Worm (Caenorhabditis elegans): Measurements from ENCODE around the gene tmd-2.

Gene tmd-2

ce11 chrV:8302522-8302921 lies 31.9 kb upstream of the tmd-2 start, which contains the start of gene sel-9:
Gene sel-9 (minus strand): TSS chrV:8302580.
- no peak for TF ChIP-seq ceh-16 (tag; optimal IDR thresholded peaks at IDR 0.05)
- no peak for TF ChIP-seq sem-4 (tag; optimal IDR thresholded peaks at IDR 0.05)
- TF ChIP-seq sma-9 (GFP tag; optimal IDR thresholded peaks at IDR 0.05) = peak; percentile 50
- no peak for TF ChIP-seq sma-9 (tag; optimal IDR thresholded peaks at IDR 0.05)
- peak in 1 of 2 experiments; percentile 73 for TF ChIP-seq lsy-2 (tag; optimal IDR thresholded peaks at IDR 0.05)
- TF ChIP-seq nhr-129 (tag; optimal IDR thresholded peaks at IDR 0.05) = peak; percentile 45
- peak; percentile 10 for TF ChIP-seq F13H6.1 (tag; optimal IDR thresholded peaks at IDR 0.05)
- peak; percentile 6 for TF ChIP-seq blmp-1 (tag; optimal IDR thresholded peaks at IDR 0.05; ENCODE audit: insufficient read depth)
- no peak for TF ChIP-seq unc-39 (tag; optimal IDR thresholded peaks at IDR 0.05)
- peak; percentile 24 for TF ChIP-seq sma-3 (GFP tag; optimal IDR thresholded peaks at IDR 0.05)
- no peak for TF ChIP-seq egl-27 (tag; optimal IDR thresholded peaks at IDR 0.05)
- no peak for TF ChIP-seq alr-1 (tag; optimal IDR thresholded peaks at IDR 0.05)
- TF ChIP-seq nhr-23 (tag; optimal IDR thresholded peaks at IDR 0.05) = no peak
- TF ChIP-seq ZK546.5 (tag; optimal IDR thresholded peaks at IDR 0.05) = no peak
- peak; percentile 79 for TF ChIP-seq unc-55 (GFP tag; optimal IDR thresholded peaks at IDR 0.05)
- TF ChIP-seq ceh-82 (tag; optimal IDR thresholded peaks at IDR 0.05) = no peak
- no peak for TF ChIP-seq mdl-1 (tag; optimal IDR thresholded peaks at IDR 0.05)
- no peak for TF ChIP-seq mab-5 (tag; optimal IDR thresholded peaks at IDR 0.05)
- no peak for TF ChIP-seq ztf-4 (tag; optimal IDR thresholded peaks at IDR 0.05)
- TF ChIP-seq C34F6.9 (tag; optimal IDR thresholded peaks at IDR 0.05) = peak; percentile 57
- TF ChIP-seq nhr-6 (tag; optimal IDR thresholded peaks at IDR 0.05) = no peak
- peak; percentile 90 for TF ChIP-seq gmeb-1 (tag; optimal IDR thresholded peaks at IDR 0.05)
- peak; percentile 17 for TF ChIP-seq fos-1 (tag; optimal IDR thresholded peaks at IDR 0.05)
- TF ChIP-seq lin-39 (tag; optimal IDR thresholded peaks at IDR 0.05) = no peak
- no peak for TF ChIP-seq R02D3.7 (tag; optimal IDR thresholded peaks at IDR 0.05)
- TF ChIP-seq crh-2 (tag; optimal IDR thresholded peaks at IDR 0.05) = peak; percentile 85
- TF ChIP-seq ztf-1 (GFP tag; conservative IDR thresholded peaks at IDR 0.05) = no peak
- TF ChIP-seq lin-11 (tag; optimal IDR thresholded peaks at IDR 0.05) = no peak
- TF ChIP-seq skn-1 (tag; optimal IDR thresholded peaks at IDR 0.05) = no peak
- TF ChIP-seq dmd-4 (tag; optimal IDR thresholded peaks at IDR 0.05) = no peak
- TF ChIP-seq ama-1 (optimal IDR thresholded peaks at IDR 0.05) = peak; percentile 3
- TF ChIP-seq snpc-4 (tag; optimal IDR thresholded peaks at IDR 0.05) = peak; percentile 3
- peak; percentile 19 for TF ChIP-seq lin-13 (GFP tag; optimal IDR thresholded peaks at IDR 0.05)
- no peak for TF ChIP-seq nhr-12 (tag; optimal IDR thresholded peaks at IDR 0.05)

- TF ChIP-seq ceh-82 (tag; optimal IDR thresholded peaks at IDR 0.05) (no peak), mab-5 (tag; optimal IDR thresholded peaks at IDR 0.05) (no peak), C34F6.9 (tag; optimal IDR thresholded peaks at IDR 0.05) (no peak), F13H6.1 (tag; optimal IDR thresholded peaks at IDR 0.05) (no peak), mdl-1 (tag; optimal IDR thresholded peaks at IDR 0.05) (no peak), ztf-11 (tag; optimal IDR thresholded peaks at IDR 0.05) (no peak)
These were observed 29.8 kb upstream of the tmd-2 start, which contains the start of gene W02D7.11 for ce11 chrV:8304461-8305195. Gene W02D7.11 (minus strand): TSS chrV:8304511.

- TF ChIP-seq fos-1 (tag; optimal IDR thresholded peaks at IDR 0.05) (no peak), elt-3 (tag; optimal IDR thresholded peaks at IDR 0.05) (no peak), gmeb-1 (tag; optimal IDR thresholded peaks at IDR 0.05) (peak; percentile 27), crh-2 (tag; optimal IDR thresholded peaks at IDR 0.05) (peak; percentile 16), skn-1 (tag; optimal IDR thresholded peaks at IDR 0.05) (no peak), unc-62 (GFP tag; optimal IDR thresholded peaks at IDR 0.05) (no peak), nhr-21 (tag; optimal IDR thresholded peaks at IDR 0.05) (no peak), nhr-23 (tag; optimal IDR thresholded peaks at IDR 0.05) (no peak)
These were observed 28.5 kb upstream of the tmd-2 start for ce11 chrV:8305940-8306339.

- TF ChIP-seq dmd-4 (tag; optimal IDR thresholded peaks at IDR 0.05) (no peak), nhr-25 (tag; optimal IDR thresholded peaks at IDR 0.05) (no peak), ZK546.5 (tag; optimal IDR thresholded peaks at IDR 0.05) (no peak), elt-1 (tag; optimal IDR thresholded peaks at IDR 0.05) (no peak), ztf-1 (GFP tag; conservative IDR thresholded peaks at IDR 0.05) (no peak), mbf-1 (tag; optimal IDR thresholded peaks at IDR 0.05) (no peak), gmeb-1 (tag; optimal IDR thresholded peaks at IDR 0.05) (no peak), C34F6.9 (tag; optimal IDR thresholded peaks at IDR 0.05) (no peak), ceh-82 (tag; optimal IDR thresholded peaks at IDR 0.05) (no peak), egl-27 (tag; optimal IDR thresholded peaks at IDR 0.05) (no peak), ztf-11 (tag; optimal IDR thresholded peaks at IDR 0.05) (no peak), nhr-6 (tag; optimal IDR thresholded peaks at IDR 0.05) (no peak), zag-1 (tag; optimal IDR thresholded peaks at IDR 0.05) (no peak), ztf-4 (tag; optimal IDR thresholded peaks at IDR 0.05) (no peak), nhr-77 (tag; optimal IDR thresholded peaks at IDR 0.05) (no peak), fos-1 (tag; optimal IDR thresholded peaks at IDR 0.05) (no peak), nhr-237 (tag; optimal IDR thresholded peaks at IDR 0.05) (no peak), elt-3 (tag; optimal IDR thresholded peaks at IDR 0.05) (no peak)
These were observed 28.1 kb upstream of the tmd-2 start, which contains the start of gene W02D7.8 for ce11 chrV:8306366-8306765. Gene W02D7.8 (minus strand): TSS chrV:8306466.
